Worm (Caenorhabditis elegans): ENCODE measurements around the gene tsen-34.

tsen-34 gene

ce11 chrIV:4215349-4215748 lies 37.1 kb downstream of the tsen-34 start (continued):
- TF ChIP-seq madf-10 (tag; optimal IDR thresholded peaks at IDR 0.05) (no peak), ztf-22 (GFP tag; optimal IDR thresholded peaks at IDR 0.05) (no peak), lsy-27 (tag; optimal IDR thresholded peaks at IDR 0.05; ENCODE audit: borderline replicate concordance, insufficient read depth) (no peak), xnd-1 (tag; optimal IDR thresholded peaks at IDR 0.05) (no peak), Y79H2A.3 (GFP tag; conservative IDR thresholded peaks at IDR 0.05) (no peak), F22D6.2 (tag; optimal IDR thresholded peaks at IDR 0.05) (no peak), tlf-1 (GFP tag; optimal IDR thresholded peaks at IDR 0.05) (no peak), K12H6.12 (tag; optimal IDR thresholded peaks at IDR 0.05) (peak; percentile 76), F33H1.4 (GFP tag; IDR thresholded peaks at IDR 0.05) (no peak), attf-5 (GFP tag; optimal IDR thresholded peaks at IDR 0.05) (peak; percentile 40), cebp-1 (GFP tag; IDR thresholded peaks at IDR 0.05) (no peak), cebp-1 (tag; optimal IDR thresholded peaks at IDR 0.05) (peak; percentile 36), lsl-1 (GFP tag; optimal IDR thresholded peaks at IDR 0.05) (no peak), lin-40 (tag; optimal IDR thresholded peaks at IDR 0.05) (peak; percentile 59), tbp1 (GFP tag; optimal IDR thresholded peaks at IDR 0.05) (peak; percentile 5), zfh-2 (GFP tag; conservative IDR thresholded peaks at IDR 0.05) (0 out of 2 replicates have a peak, but pooled peaks have one; percentile 38), ceh-91 (GFP tag; IDR thresholded peaks at IDR 0.05) (no peak), nfyb-1 (GFP tag; IDR thresholded peaks at IDR 0.05) (no peak), snpc-1.3 (tag; optimal IDR thresholded peaks at IDR 0.05; ENCODE audit: insufficient read depth) (no peak), hsf-1 (GFP tag; IDR thresholded peaks at IDR 0.05) (no peak), gei-17 (GFP tag; optimal IDR thresholded peaks at IDR 0.05) (no peak), egl-18 (GFP tag; IDR thresholded peaks at IDR 0.05) (no peak), madf-8 (GFP tag; conservative IDR thresholded peaks at IDR 0.05) (no peak), fkh-3 (tag; optimal IDR thresholded peaks at IDR 0.05) (no peak), ets-4 (GFP tag; optimal IDR thresholded peaks at IDR 0.05) (no peak), unc-130 (GFP tag; optimal IDR thresholded peaks at IDR 0.05) (no peak)

ce11 chrIV:4216099-4216894 lies 38.0 kb downstream of the tsen-34 start:
- TF ChIP-seq zfh-2 (GFP tag; conservative IDR thresholded peaks at IDR 0.05) (peak; percentile 79), F57C9.4 (tag; optimal IDR thresholded peaks at IDR 0.05) (no peak), egrh-3 (GFP tag; IDR thresholded peaks at IDR 0.05) (peak; percentile 23; the same call in 1 of the 2 replicates), die-1 (tag; optimal IDR thresholded peaks at IDR 0.05) (no peak), let-526 (GFP tag; IDR thresholded peaks at IDR 0.05) (no peak)

- no peak for TF ChIP-seq F49E8.2 (tag; optimal IDR thresholded peaks at IDR 0.05; ENCODE audit: insufficient read depth)
- TF ChIP-seq Y56A3A.18 (GFP tag; IDR thresholded peaks at IDR 0.05) = 0 out of 2 replicates have a peak, but pooled peaks have one; percentile 39
Measured at ce11 chrIV:4218276-4218675, 40.0 kb downstream of the tsen-34 start.

- TF ChIP-seq F57C9.4 (tag; optimal IDR thresholded peaks at IDR 0.05) = no peak
- TF ChIP-seq hlh-26 (GFP tag; conservative IDR thresholded peaks at IDR 0.05) = no peak
Measured at ce11 chrIV:4219983-4220382, 41.7 kb downstream of the tsen-34 start, which contains the start of gene F30B5.11. Gene F30B5.11 (minus strand): TSS chrIV:4220083.

Data from whole organism, young adult.